Worm (Caenorhabditis elegans) whole organism, L4 larva: ENCODE data around the gene H18N23.2.

Experiments
- D1046.2 ChIP-seq: fragments of 200-800 bp; sonication (Bioruptor generic); IDR thresholded peaks from 2 replicates; pipeline ENCODE4 v1.3.6; 2022; ENCODE audit warnings: missing genetic modification characterization, missing compliant biosample characterization
- F37D6.2 ChIP-seq: sonication (generic microtip); optimal IDR thresholded peaks from 2 replicates; lab custom pipeline; 2016; ENCODE audit warnings: mild to moderate bottlenecking, missing genetic modification characterization, missing compliant biosample characterization
- R02D3.7 ChIP-seq: fragments of 150-350 bp; sonication (generic microtip); optimal IDR thresholded peaks from 3 replicates; lab custom pipeline; 2014; ENCODE audit warnings: missing biosample characterization, missing genetic modification characterization
- T26A8.4 ChIP-seq: fragments of 200-800 bp; sonication (Bioruptor generic); IDR thresholded peaks from 2 replicates; pipeline ENCODE4 v1.3.6; 2022; ENCODE audit warnings: missing genetic modification characterization, missing compliant biosample characterization
- Y105C5A.15 ChIP-seq: fragments of 200-800 bp; sonication (Bioruptor generic); IDR thresholded peaks from 2 replicates; pipeline ENCODE4 v1.3.6; 2022; ENCODE audit warnings: missing genetic modification characterization, missing compliant biosample characterization
- Y75B8A.6 ChIP-seq: fragments of 200-800 bp; sonication (Bioruptor generic); IDR thresholded peaks from 2 replicates; pipeline ENCODE4 v1.3.6; 2022; ENCODE audit warnings: missing genetic modification reagents, missing genetic modification characterization, missing compliant biosample characterization
- arid-1 ChIP-seq: fragments of 200-800 bp; sonication (Bioruptor generic); conservative IDR thresholded peaks from 2 replicates; pipeline ENCODE4 v1.3.6; 2022; ENCODE audit warnings: missing genetic modification reagents, missing genetic modification characterization, missing compliant biosample characterization
- attf-4 ChIP-seq: sonication (generic microtip); optimal IDR thresholded peaks from 3 replicates; lab custom pipeline; 2017; ENCODE audit warnings: missing biosample characterization, missing genetic modification characterization
- ceh-20 ChIP-seq: fragments of 200-800 bp; sonication (Bioruptor generic); IDR thresholded peaks from 2 replicates; pipeline ENCODE4 v1.3.6; 2022; ENCODE audit warnings: missing genetic modification reagents, missing genetic modification characterization, missing compliant biosample characterization
- ceh-28 ChIP-seq: fragments of 150-350 bp; optimal IDR thresholded peaks from 2 replicates; lab custom pipeline; 2014; ENCODE audit warnings: missing biosample characterization, missing genetic modification reagents, missing genetic modification characterization
- ceh-82 ChIP-seq: sonication (generic microtip); optimal IDR thresholded peaks from 2 replicates; lab custom pipeline; 2017; ENCODE audit warnings: missing biosample characterization, missing genetic modification characterization
- cey-2 ChIP-seq: sonication (generic microtip); optimal IDR thresholded peaks from 3 replicates; lab custom pipeline; 2017; ENCODE audit warnings: missing genetic modification characterization, mild to moderate bottlenecking, missing compliant biosample characterization, antibody characterized with exemption, borderline replicate concordance; ENCODE audit not compliant: insufficient read depth
- ctbp-1 ChIP-seq: fragments of 200-800 bp; sonication (Bioruptor generic); IDR thresholded peaks from 2 replicates; pipeline ENCODE4 v1.3.6; 2022; ENCODE audit warnings: missing genetic modification reagents, missing genetic modification characterization, missing compliant biosample characterization
- daf-12 ChIP-seq: fragments of 150-350 bp; optimal IDR thresholded peaks from 2 replicates; lab custom pipeline; 2014; ENCODE audit warnings: missing biosample characterization, missing genetic modification reagents, missing genetic modification characterization
- daf-16 ChIP-seq, 3 experiments: sonication (generic microtip); optimal IDR thresholded peaks; 2 replicates each; lab custom pipeline; 2016 to 2017; ENCODE audit warnings: missing genetic modification characterization in 3 of 3, missing genetic modification reagents in 3 of 3, mild to moderate bottlenecking in 2 of 3, missing compliant biosample characterization in 2 of 3, missing biosample characterization in 1 of 3, moderate library complexity in 1 of 3
- daf-19 ChIP-seq: fragments of 200-800 bp; sonication (Bioruptor generic); conservative IDR thresholded peaks from 2 replicates; pipeline ENCODE4 v1.3.6; 2022; ENCODE audit warnings: missing genetic modification characterization, missing compliant biosample characterization
- daf-8 ChIP-seq: fragments of 200-800 bp; sonication (Bioruptor generic); IDR thresholded peaks from 2 replicates; pipeline ENCODE4 v1.3.6; 2022; ENCODE audit warnings: missing genetic modification characterization, missing compliant biosample characterization
- dmd-6 ChIP-seq: fragments of 200-800 bp; sonication (Bioruptor generic); IDR thresholded peaks from 2 replicates; pipeline ENCODE4 v1.3.6; 2022; ENCODE audit warnings: missing genetic modification reagents, missing genetic modification characterization, missing compliant biosample characterization
- dmd-9 ChIP-seq: fragments of 200-800 bp; sonication (Bioruptor generic); IDR thresholded peaks from 2 replicates; pipeline ENCODE4 v1.3.6; 2022; ENCODE audit warnings: missing genetic modification reagents, missing genetic modification characterization, missing compliant biosample characterization
- dpl-1 ChIP-seq: fragments of 150-350 bp; optimal IDR thresholded peaks from 2 replicates; lab custom pipeline; 2014; ENCODE audit warnings: missing biosample characterization, missing genetic modification reagents, missing genetic modification characterization
- dve-1 ChIP-seq: sonication (generic microtip); optimal IDR thresholded peaks from 2 replicates; lab custom pipeline; 2017; ENCODE audit warnings: antibody characterized with exemption, mild to moderate bottlenecking, missing genetic modification characterization, missing compliant biosample characterization; ENCODE audit not compliant: insufficient read depth
- egl-43 ChIP-seq: fragments of 200-800 bp; sonication (Bioruptor generic); IDR thresholded peaks from 2 replicates; pipeline ENCODE4 v1.3.6; 2022; ENCODE audit warnings: missing genetic modification reagents, missing genetic modification characterization, missing compliant biosample characterization
- fkh-10 ChIP-seq: fragments of 150-350 bp; optimal IDR thresholded peaks from 2 replicates; lab custom pipeline; 2014; ENCODE audit warnings: missing biosample characterization, missing genetic modification reagents, missing genetic modification characterization
- fos-1 ChIP-seq: fragments of 150-350 bp; optimal IDR thresholded peaks from 2 replicates; lab custom pipeline; 2014; ENCODE audit warnings: missing biosample characterization, missing genetic modification characterization
- gei-8 ChIP-seq: fragments of 200-800 bp; sonication (Bioruptor generic); optimal IDR thresholded peaks from 2 replicates; lab custom pipeline; 2018; ENCODE audit warnings: mild to moderate bottlenecking, missing genetic modification characterization, missing compliant biosample characterization
- hif-1 ChIP-seq, 2 experiments: sonication (generic microtip); optimal IDR thresholded peaks; 2 replicates each; lab custom pipeline; 2016 to 2017; ENCODE audit warnings: missing compliant biosample characterization in 2 of 2, missing genetic modification characterization in 2 of 2, missing genetic modification reagents in 2 of 2, missing genotype in 2 of 2, mild to moderate bottlenecking in 1 of 2
- lim-7 ChIP-seq: fragments of 200-800 bp; sonication (Bioruptor generic); IDR thresholded peaks from 2 replicates; pipeline ENCODE4 v1.3.6; 2022; ENCODE audit warnings: missing genetic modification characterization, missing compliant biosample characterization
- lin-13 ChIP-seq: fragments of 150-350 bp; optimal IDR thresholded peaks from 2 replicates; lab custom pipeline; 2014; ENCODE audit warnings: missing biosample characterization, missing genetic modification reagents, missing genetic modification characterization
- lin-15B ChIP-seq: fragments of 150-350 bp; sonication (generic microtip); optimal IDR thresholded peaks from 3 replicates; lab custom pipeline; 2014; ENCODE audit warnings: missing biosample characterization, missing genetic modification characterization
- lin-29 ChIP-seq: fragments of 200-800 bp; sonication (Bioruptor generic); IDR thresholded peaks from 2 replicates; pipeline ENCODE4 v1.3.6; 2022; ENCODE audit warnings: missing genetic modification reagents, missing genetic modification characterization, missing compliant biosample characterization
- madf-9 ChIP-seq: fragments of 200-800 bp; sonication (Bioruptor generic); conservative IDR thresholded peaks from 2 replicates; pipeline ENCODE4 v1.3.6; 2022; ENCODE audit warnings: missing genetic modification reagents, missing genetic modification characterization, missing compliant biosample characterization
- mep-1 ChIP-seq: fragments of 150-350 bp; sonication (generic microtip); optimal IDR thresholded peaks from 3 replicates; lab custom pipeline; 2014; ENCODE audit warnings: missing biosample characterization, missing genetic modification characterization
- mxl-2 ChIP-seq: fragments of 200-800 bp; sonication (Bioruptor generic); conservative IDR thresholded peaks from 2 replicates; pipeline ENCODE4 v1.3.6; 2022; ENCODE audit warnings: missing genetic modification reagents, missing genetic modification characterization, missing compliant biosample characterization
- nhr-102 ChIP-seq: sonication (generic microtip); optimal IDR thresholded peaks from 2 replicates; lab custom pipeline; 2016; ENCODE audit warnings: mild to moderate bottlenecking, missing genetic modification characterization, moderate library complexity, missing compliant biosample characterization
- nhr-11 ChIP-seq: fragments of 150-350 bp; optimal IDR thresholded peaks from 2 replicates; lab custom pipeline; 2014; ENCODE audit warnings: missing biosample characterization, missing genetic modification characterization
- nhr-28 ChIP-seq: fragments of 150-350 bp; optimal IDR thresholded peaks from 2 replicates; lab custom pipeline; 2014; ENCODE audit warnings: missing biosample characterization, missing genetic modification characterization
- nhr-48 ChIP-seq: sonication (generic microtip); optimal IDR thresholded peaks from 2 replicates; lab custom pipeline; 2016; ENCODE audit warnings: mild to moderate bottlenecking, missing genetic modification characterization, missing compliant biosample characterization
- nhr-76 ChIP-seq: fragments of 150-350 bp; optimal IDR thresholded peaks from 2 replicates; lab custom pipeline; 2014; ENCODE audit warnings: missing biosample characterization, missing genetic modification characterization
- nhr-77 ChIP-seq: fragments of 150-350 bp; optimal IDR thresholded peaks from 2 replicates; lab custom pipeline; 2014; ENCODE audit warnings: missing biosample characterization, missing genetic modification characterization
- rbr-2 ChIP-seq: sonication (generic microtip); optimal IDR thresholded peaks from 2 replicates; lab custom pipeline; 2016; ENCODE audit warnings: missing genotype, missing genetic modification characterization, missing compliant biosample characterization
- set-16 ChIP-seq: fragments of 200-800 bp; sonication (Bioruptor generic); IDR thresholded peaks from 2 replicates; pipeline ENCODE4 v1.3.6; 2022; ENCODE audit warnings: missing genetic modification reagents, missing genetic modification characterization, missing compliant biosample characterization
- snpc-1.2 ChIP-seq: fragments of 200-800 bp; sonication (Bioruptor generic); IDR thresholded peaks from 2 replicates; pipeline ENCODE4 v1.3.6; 2022; ENCODE audit warnings: missing genetic modification reagents, missing genetic modification characterization, missing compliant biosample characterization
- unc-130 ChIP-seq: sonication (generic microtip); optimal IDR thresholded peaks from 2 replicates; lab custom pipeline; 2016; ENCODE audit warnings: missing genetic modification reagents, missing genetic modification characterization, missing compliant biosample characterization
- unc-39 ChIP-seq: sonication (generic microtip); optimal IDR thresholded peaks from 2 replicates; lab custom pipeline; 2017; ENCODE audit warnings: missing biosample characterization, missing genetic modification characterization
- zag-1 ChIP-seq: fragments of 150-350 bp; optimal IDR thresholded peaks from 2 replicates; lab custom pipeline; 2014; ENCODE audit warnings: missing biosample characterization, missing genetic modification characterization
- zfp-2 ChIP-seq: sonication (generic microtip); optimal IDR thresholded peaks from 2 replicates; lab custom pipeline; 2016; ENCODE audit warnings: mild to moderate bottlenecking, missing genetic modification characterization, missing compliant biosample characterization
- ztf-11 ChIP-seq: fragments of 150-350 bp; optimal IDR thresholded peaks from 2 replicates; lab custom pipeline; 2014; ENCODE audit warnings: missing biosample characterization, missing genetic modification characterization

The H18N23.2 gene

DNA sequence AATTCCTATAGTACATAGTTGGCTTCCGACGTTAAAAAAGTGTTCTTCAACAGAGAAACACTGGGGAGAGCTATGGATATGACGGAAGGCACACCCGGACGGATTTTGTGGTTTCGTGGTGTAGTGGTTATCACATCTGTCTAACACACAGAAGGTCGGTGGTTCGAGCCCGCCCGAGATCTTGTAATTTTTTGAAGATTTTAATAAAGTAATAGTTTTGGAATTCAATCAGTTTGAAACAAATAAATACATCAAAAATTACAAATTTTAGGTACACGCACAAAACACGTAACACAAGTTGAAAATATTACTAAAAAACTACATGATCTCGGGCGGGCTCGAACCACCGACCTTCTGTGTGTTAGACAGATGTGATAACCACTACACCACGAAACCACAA is 29.5 kb downstream of the H18N23.2 start (continued):
- TF ChIP-seq dmd-9 = 0 out of 2 replicates have a peak, but pooled peaks have one; percentile 16
- no peak for TF ChIP-seq nhr-11 (tag; lab: Kevin White, UChicago)
- TF ChIP-seq dmd-6 = peak; percentile 43
- no peak for TF ChIP-seq ceh-82 (tag; lab: Kevin White, UChicago)
- TF ChIP-seq daf-19 (GFP tag; lab: Robert Waterston, UW) = 0 out of 2 replicates have a peak, but pooled peaks have one; percentile 44
- TF ChIP-seq fos-1 = no peak
- TF ChIP-seq Y75B8A.6 (GFP tag; lab: Robert Waterston, UW) = 0 out of 2 replicates have a peak, but pooled peaks have one; percentile 28
- peak; percentile 56; the same call in 1 of the 2 replicates for TF ChIP-seq madf-9 (GFP tag; lab: Robert Waterston, UW)
- TF ChIP-seq ctbp-1 (GFP tag; lab: Robert Waterston, UW) = peak; percentile 67; the same call in 1 of the 2 replicates
- TF ChIP-seq snpc-1.2 (GFP tag; lab: Robert Waterston, UW) = no peak; the same call in 1 of the 2 replicates
- TF ChIP-seq mep-1 = peak; percentile 1
- peak; percentile 78 for TF ChIP-seq egl-43 (GFP tag; lab: Robert Waterston, UW)

DNA sequence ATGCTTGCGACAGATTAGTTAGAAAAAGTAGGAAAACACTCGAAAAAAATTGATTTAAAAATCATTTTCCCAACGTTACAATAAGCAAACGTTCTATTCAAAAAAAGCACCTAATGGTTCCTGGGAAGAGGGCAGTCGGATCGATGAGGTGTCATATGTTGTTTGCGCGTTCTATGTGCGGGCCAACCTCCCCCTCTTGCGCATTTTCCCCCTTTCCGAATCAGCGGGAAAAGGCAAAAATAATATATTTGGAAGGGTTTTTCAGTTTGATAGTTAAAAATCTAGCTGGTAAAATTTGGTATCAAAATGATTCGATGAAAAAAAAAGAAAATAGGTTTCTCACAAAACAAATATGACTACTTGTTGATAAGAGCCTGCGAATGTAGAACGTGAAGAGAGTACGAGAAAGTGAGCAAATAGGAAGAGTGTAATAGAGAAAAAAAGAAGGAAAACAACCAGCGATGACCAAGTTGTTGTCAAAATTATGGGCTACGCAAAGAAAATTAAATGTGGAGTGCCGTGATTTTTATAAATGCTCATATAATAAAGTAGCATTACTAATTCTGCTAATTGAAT is 30.2 kb downstream of the H18N23.2 start:
- TF ChIP-seq unc-130 (GFP tag; lab: Kevin White, UChicago) (no peak), daf-16 (GFP tag; optimal IDR thresholded peaks at IDR 0.05; lab: Kevin White, UChicago) (no peak), daf-16 (tag; optimal IDR thresholded peaks at IDR 0.05; lab: Kevin White, UChicago) (peak; percentile 88), rbr-2 (tag; lab: Kevin White, UChicago) (peak; percentile 77), gei-8 (GFP tag; lab: Kevin White, UChicago) (no peak), dpl-1 (GFP tag; lab: Kevin White, UChicago) (peak; percentile 70), nhr-77 (tag; lab: Kevin White, UChicago) (peak; percentile 8), T26A8.4 (GFP tag; lab: Robert Waterston, UW) (no peak; the same call in 1 of the 2 replicates), nhr-11 (tag; lab: Kevin White, UChicago) (peak; percentile 38), dve-1 (tag; lab: Kevin White, UChicago) (peak; percentile 5), daf-12 (tag; lab: Kevin White, UChicago) (no peak), ztf-11 (no peak), mxl-2 (GFP tag; lab: Robert Waterston, UW) (no peak), madf-9 (GFP tag; lab: Robert Waterston, UW) (no peak), Y75B8A.6 (GFP tag; lab: Robert Waterston, UW) (no peak), lin-13 (GFP tag; lab: Kevin White, UChicago) (peak; percentile 28), attf-4 (no peak), snpc-1.2 (GFP tag; lab: Robert Waterston, UW) (no peak), fkh-10 (GFP tag; lab: Kevin White, UChicago) (peak; percentile 37), arid-1 (GFP tag; lab: Robert Waterston, UW) (no peak), ceh-28 (tag; lab: Kevin White, UChicago) (peak; percentile 11), lim-7 (GFP tag; lab: Robert Waterston, UW) (no peak), unc-39 (tag; lab: Kevin White, UChicago) (no peak), lin-15B (tag; lab: Kevin White, UChicago) (no peak), hif-1 (tag; optimal IDR thresholded peaks at IDR 0.05; lab: Kevin White, UChicago) (peak in 1 of 2 experiments; percentile 47), dmd-9 (no peak), nhr-28 (tag; lab: Kevin White, UChicago) (peak; percentile 16), egl-43 (GFP tag; lab: Robert Waterston, UW) (0 out of 2 replicates have a peak, but pooled peaks have one; percentile 22), dmd-6 (peak; percentile 44; the same call in 1 of the 2 replicates), ceh-82 (tag; lab: Kevin White, UChicago) (no peak), nhr-76 (tag; lab: Kevin White, UChicago) (no peak), nhr-48 (tag; lab: Kevin White, UChicago) (peak; percentile 24), D1046.2 (GFP tag; lab: Robert Waterston, UW) (no peak), R02D3.7 (tag; lab: Kevin White, UChicago) (no peak), nhr-102 (tag; lab: Kevin White, UChicago) (no peak), F37D6.2 (tag; lab: Kevin White, UChicago) (peak; percentile 3), zag-1 (tag; lab: Kevin White, UChicago) (no peak), zfp-2 (tag; lab: Kevin White, UChicago) (no peak), daf-8 (GFP tag; lab: Robert Waterston, UW) (no peak), Y105C5A.15 (GFP tag; lab: Robert Waterston, UW) (no peak), cey-2 (no peak), lin-29 (GFP tag; lab: Robert Waterston, UW) (no peak), ceh-20 (GFP tag; lab: Robert Waterston, UW) (peak; percentile 26; the same call in 1 of the 2 replicates), set-16 (no peak), ctbp-1 (GFP tag; lab: Robert Waterston, UW) (peak; percentile 36; the same call in 1 of the 2 replicates)
